Fruit fly (Drosophila melanogaster): ENCODE results near the gene Ubi-p63E.

dm6 chr3L:3885933-3886332, 17.1 kb downstream of the Ubi-p63E start:
- TF ChIP-seq ovo (GFP tag; optimal IDR thresholded peaks at IDR 0.05) (no peak), CG7045 (GFP tag; optimal IDR thresholded peaks at IDR 0.05) (no peak), Crg-1 (GFP tag; optimal IDR thresholded peaks at IDR 0.05) (no peak), kay (GFP tag; ENCODE audit: borderline replicate concordance) (no peak), CG12768 (GFP tag; optimal IDR thresholded peaks at IDR 0.05) (no peak), CG33017 (tag; optimal IDR thresholded peaks at IDR 0.05) (no peak), CG14711 (tag; optimal IDR thresholded peaks at IDR 0.05) (no peak), tj (GFP tag; optimal IDR thresholded peaks at IDR 0.05) (no peak), toe (GFP tag; optimal IDR thresholded peaks at IDR 0.05) (no peak), Mnt (GFP tag; optimal IDR thresholded peaks at IDR 0.05) (no peak), CG5204 (GFP tag; optimal IDR thresholded peaks at IDR 0.05) (no peak), pad (GFP tag; optimal IDR thresholded peaks at IDR 0.05) (no peak), cic (GFP tag; optimal IDR thresholded peaks at IDR 0.05) (no peak), CG7101 (tag; optimal IDR thresholded peaks at IDR 0.05) (no peak)
